Worm (Caenorhabditis elegans) whole organism, L4 larva: ENCODE measurements around the gene C42D4.19.

ENCODE experiments used
- ceh-28 ChIP-seq: fragments of 150-350 bp; optimal IDR thresholded peaks from 2 replicates; lab custom pipeline; 2014; ENCODE audit warnings: missing biosample characterization, missing genetic modification reagents, missing genetic modification characterization
- dpl-1 ChIP-seq: fragments of 150-350 bp; optimal IDR thresholded peaks from 2 replicates; lab custom pipeline; 2014; ENCODE audit warnings: missing biosample characterization, missing genetic modification reagents, missing genetic modification characterization
- fos-1 ChIP-seq: fragments of 150-350 bp; optimal IDR thresholded peaks from 2 replicates; lab custom pipeline; 2014; ENCODE audit warnings: missing biosample characterization, missing genetic modification characterization
- hlh-11 ChIP-seq: fragments of 200-800 bp; sonication (Bioruptor generic); optimal IDR thresholded peaks from 2 replicates; lab custom pipeline; 2018; ENCODE audit warnings: mild to moderate bottlenecking, missing genetic modification characterization, missing compliant biosample characterization
- jun-1 ChIP-seq: fragments of 150-350 bp; optimal IDR thresholded peaks from 2 replicates; lab custom pipeline; 2014; ENCODE audit warnings: missing biosample characterization, missing genetic modification reagents, missing genetic modification characterization
- lir-3 ChIP-seq: sonication (generic microtip); optimal IDR thresholded peaks from 2 replicates; lab custom pipeline; 2016; ENCODE audit warnings: mild to moderate bottlenecking, missing genetic modification characterization, missing compliant biosample characterization
- nhr-11 ChIP-seq: fragments of 150-350 bp; optimal IDR thresholded peaks from 2 replicates; lab custom pipeline; 2014; ENCODE audit warnings: missing biosample characterization, missing genetic modification characterization
- nhr-48 ChIP-seq: sonication (generic microtip); optimal IDR thresholded peaks from 2 replicates; lab custom pipeline; 2016; ENCODE audit warnings: mild to moderate bottlenecking, missing genetic modification characterization, missing compliant biosample characterization
- snpc-4 ChIP-seq: fragments of 150-350 bp; optimal IDR thresholded peaks from 2 replicates; lab custom pipeline; 2014; ENCODE audit warnings: missing biosample characterization, missing genetic modification characterization
- ztf-11 ChIP-seq: fragments of 150-350 bp; optimal IDR thresholded peaks from 2 replicates; lab custom pipeline; 2014; ENCODE audit warnings: missing biosample characterization, missing genetic modification characterization

DNA sequence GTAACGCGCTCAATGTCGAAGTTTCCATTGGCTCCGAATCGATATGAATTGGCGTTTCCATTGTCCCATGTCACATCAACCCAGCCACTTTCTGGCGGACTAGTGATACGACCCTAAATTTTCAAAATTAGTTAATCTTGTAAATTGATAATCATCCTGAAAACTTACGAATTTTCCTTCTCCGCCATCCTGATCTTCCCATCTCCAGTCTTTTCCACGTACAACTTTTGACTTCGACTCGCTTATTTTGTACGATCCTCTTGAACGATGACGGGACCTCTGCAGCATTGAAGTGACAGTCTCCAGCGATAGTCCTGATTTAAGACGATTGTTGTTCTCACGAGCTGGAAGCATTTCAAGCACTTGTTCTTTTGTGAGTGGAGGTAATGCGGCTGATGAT lies 36.3 kb upstream of the C42D4.19 start:
- TF ChIP-seq ceh-28 (tag; lab: Kevin White, UChicago) (no peak), snpc-4 (no peak), ztf-11 (tag; lab: Kevin White, UChicago) (no peak), dpl-1 (GFP tag; lab: Kevin White, UChicago) (no peak), lir-3 (tag; lab: Kevin White, UChicago) (no peak), fos-1 (tag; lab: Kevin White, UChicago) (no peak), jun-1 (tag; lab: Kevin White, UChicago) (no peak), nhr-48 (tag; lab: Kevin White, UChicago) (no peak), hlh-11 (tag; lab: Kevin White, UChicago) (no peak), nhr-11 (tag; lab: Kevin White, UChicago) (no peak)
